Worm (Caenorhabditis elegans) whole organism, L4 larva: ENCODE results near the gene skr-18.

ENCODE experiments used
- F26F4.8 ChIP-seq: fragments of 200-800 bp; sonication (Bioruptor generic); conservative IDR thresholded peaks from 2 replicates; pipeline ENCODE4 v1.3.6; 2022; ENCODE audit warnings: missing genetic modification characterization, missing compliant biosample characterization
- F49E8.2 ChIP-seq: sonication (generic microtip); optimal IDR thresholded peaks from 2 replicates; lab custom pipeline; 2016; ENCODE audit warnings: missing compliant biosample characterization, mild to moderate bottlenecking, missing genetic modification characterization, borderline replicate concordance
- T20F7.1 ChIP-seq: fragments of 200-800 bp; sonication (Bioruptor generic); optimal IDR thresholded peaks from 2 replicates; lab custom pipeline; 2018; ENCODE audit warnings: mild to moderate bottlenecking, missing genetic modification characterization, missing compliant biosample characterization
- Y105C5A.15 ChIP-seq: fragments of 200-800 bp; sonication (Bioruptor generic); IDR thresholded peaks from 2 replicates; pipeline ENCODE4 v1.3.6; 2022; ENCODE audit warnings: missing genetic modification characterization, missing compliant biosample characterization
- Y75B8A.6 ChIP-seq: fragments of 200-800 bp; sonication (Bioruptor generic); IDR thresholded peaks from 2 replicates; pipeline ENCODE4 v1.3.6; 2022; ENCODE audit warnings: missing genetic modification reagents, missing genetic modification characterization, missing compliant biosample characterization
- aha-1 ChIP-seq: fragments of 150-350 bp; peaks from one replicate; lab custom pipeline; 2014; ENCODE audit warnings: missing biosample characterization, missing genetic modification characterization
- aly-2 ChIP-seq: sonication (generic microtip); optimal IDR thresholded peaks from 2 replicates; lab custom pipeline; 2018; ENCODE audit warnings: missing biosample characterization, missing genetic modification characterization
- ama-1 ChIP-seq: fragments of 150-350 bp; optimal IDR thresholded peaks from 2 replicates; lab custom pipeline; 2014; ENCODE audit warnings: inconsistent platforms, mixed read lengths
- ceh-28 ChIP-seq: fragments of 150-350 bp; optimal IDR thresholded peaks from 2 replicates; lab custom pipeline; 2014; ENCODE audit warnings: missing biosample characterization, missing genetic modification reagents, missing genetic modification characterization
- ceh-44 ChIP-seq: fragments of 200-800 bp; sonication (Bioruptor generic); IDR thresholded peaks from 2 replicates; pipeline ENCODE4 v1.3.6; 2022; ENCODE audit warnings: missing genetic modification reagents, missing genetic modification characterization, missing compliant biosample characterization
- ceh-62 ChIP-seq: sonication (generic microtip); optimal IDR thresholded peaks from 2 replicates; lab custom pipeline; 2017; ENCODE audit warnings: missing biosample characterization, missing genetic modification characterization
- ces-1 ChIP-seq: fragments of 150-350 bp; sonication (generic microtip); optimal IDR thresholded peaks from 4 replicates; lab custom pipeline; 2014; ENCODE audit warnings: missing biosample characterization, missing genetic modification reagents, missing genetic modification characterization
- cey-2 ChIP-seq: sonication (generic microtip); optimal IDR thresholded peaks from 3 replicates; lab custom pipeline; 2017; ENCODE audit warnings: missing genetic modification characterization, mild to moderate bottlenecking, missing compliant biosample characterization, antibody characterized with exemption, borderline replicate concordance; ENCODE audit not compliant: insufficient read depth
- daf-16 ChIP-seq, 3 experiments: sonication (generic microtip); optimal IDR thresholded peaks; 2 replicates each; lab custom pipeline; 2016 to 2017; ENCODE audit warnings: missing genetic modification characterization in 3 of 3, missing genetic modification reagents in 3 of 3, mild to moderate bottlenecking in 2 of 3, missing compliant biosample characterization in 2 of 3, missing biosample characterization in 1 of 3, moderate library complexity in 1 of 3
- daf-19 ChIP-seq: fragments of 200-800 bp; sonication (Bioruptor generic); conservative IDR thresholded peaks from 2 replicates; pipeline ENCODE4 v1.3.6; 2022; ENCODE audit warnings: missing genetic modification characterization, missing compliant biosample characterization
- daf-8 ChIP-seq: fragments of 200-800 bp; sonication (Bioruptor generic); IDR thresholded peaks from 2 replicates; pipeline ENCODE4 v1.3.6; 2022; ENCODE audit warnings: missing genetic modification characterization, missing compliant biosample characterization
- dmd-8 ChIP-seq: fragments of 200-800 bp; sonication (Bioruptor generic); IDR thresholded peaks from 2 replicates; pipeline ENCODE4 v1.3.6; 2022; ENCODE audit warnings: missing genetic modification characterization, missing compliant biosample characterization
- dmd-9 ChIP-seq: fragments of 200-800 bp; sonication (Bioruptor generic); IDR thresholded peaks from 2 replicates; pipeline ENCODE4 v1.3.6; 2022; ENCODE audit warnings: missing genetic modification reagents, missing genetic modification characterization, missing compliant biosample characterization
- dpl-1 ChIP-seq: fragments of 150-350 bp; optimal IDR thresholded peaks from 2 replicates; lab custom pipeline; 2014; ENCODE audit warnings: missing biosample characterization, missing genetic modification reagents, missing genetic modification characterization
- egl-43 ChIP-seq: fragments of 200-800 bp; sonication (Bioruptor generic); IDR thresholded peaks from 2 replicates; pipeline ENCODE4 v1.3.6; 2022; ENCODE audit warnings: missing genetic modification reagents, missing genetic modification characterization, missing compliant biosample characterization
- fkh-10 ChIP-seq: fragments of 150-350 bp; optimal IDR thresholded peaks from 2 replicates; lab custom pipeline; 2014; ENCODE audit warnings: missing biosample characterization, missing genetic modification reagents, missing genetic modification characterization
- gei-8 ChIP-seq: fragments of 200-800 bp; sonication (Bioruptor generic); optimal IDR thresholded peaks from 2 replicates; lab custom pipeline; 2018; ENCODE audit warnings: mild to moderate bottlenecking, missing genetic modification characterization, missing compliant biosample characterization
- hlh-11 ChIP-seq: fragments of 200-800 bp; sonication (Bioruptor generic); optimal IDR thresholded peaks from 2 replicates; lab custom pipeline; 2018; ENCODE audit warnings: mild to moderate bottlenecking, missing genetic modification characterization, missing compliant biosample characterization
- hlh-30 ChIP-seq: sonication (generic microtip); optimal IDR thresholded peaks from 2 replicates; lab custom pipeline; 2017; ENCODE audit warnings: antibody characterized with exemption, mild to moderate bottlenecking, missing genetic modification characterization, missing compliant biosample characterization; ENCODE audit not compliant: insufficient read depth
- hmg-1.1 ChIP-seq: fragments of 200-800 bp; sonication (Bioruptor generic); IDR thresholded peaks from 2 replicates; pipeline ENCODE4 v1.3.6; 2022; ENCODE audit warnings: missing genetic modification reagents, missing genetic modification characterization, missing compliant biosample characterization
- lim-7 ChIP-seq: fragments of 200-800 bp; sonication (Bioruptor generic); IDR thresholded peaks from 2 replicates; pipeline ENCODE4 v1.3.6; 2022; ENCODE audit warnings: missing genetic modification characterization, missing compliant biosample characterization
- lin-1 ChIP-seq: fragments of 200-800 bp; sonication (Bioruptor generic); IDR thresholded peaks from 2 replicates; pipeline ENCODE4 v1.3.6; 2022; ENCODE audit warnings: missing genetic modification reagents, missing genetic modification characterization, missing compliant biosample characterization
- lin-13 ChIP-seq: fragments of 150-350 bp; optimal IDR thresholded peaks from 2 replicates; lab custom pipeline; 2014; ENCODE audit warnings: missing biosample characterization, missing genetic modification reagents, missing genetic modification characterization
- lin-15B ChIP-seq: fragments of 150-350 bp; sonication (generic microtip); optimal IDR thresholded peaks from 3 replicates; lab custom pipeline; 2014; ENCODE audit warnings: missing biosample characterization, missing genetic modification characterization
- lin-39 ChIP-seq: fragments of 150-350 bp; optimal IDR thresholded peaks from 2 replicates; lab custom pipeline; 2014; ENCODE audit warnings: missing biosample characterization, missing genetic modification reagents, missing genetic modification characterization
- lir-3 ChIP-seq: sonication (generic microtip); optimal IDR thresholded peaks from 2 replicates; lab custom pipeline; 2016; ENCODE audit warnings: mild to moderate bottlenecking, missing genetic modification characterization, missing compliant biosample characterization
- lsy-2 ChIP-seq, 2 experiments: fragments of 150-350 bp in 1 of 2; sonication (generic microtip) in 1 of 2; optimal IDR thresholded peaks; 2 replicates each; lab custom pipeline; 2014 to 2017; ENCODE audit warnings: missing biosample characterization in 2 of 2, missing genetic modification characterization in 2 of 2
- madf-5 ChIP-seq, 2 experiments: fragments of 200-800 bp; sonication (Bioruptor generic); IDR thresholded peaks; 2 replicates each; pipeline ENCODE4 v1.3.6; 2022; ENCODE audit warnings: missing compliant biosample characterization in 2 of 2, missing genetic modification characterization in 2 of 2
- mes-2 ChIP-seq: sonication (generic microtip); optimal IDR thresholded peaks from 2 replicates; lab custom pipeline; 2016; ENCODE audit warnings: missing genotype, mild to moderate bottlenecking, missing genetic modification characterization, missing compliant biosample characterization; ENCODE audit not compliant: poor library complexity, severe bottlenecking
- mxl-2 ChIP-seq: fragments of 200-800 bp; sonication (Bioruptor generic); conservative IDR thresholded peaks from 2 replicates; pipeline ENCODE4 v1.3.6; 2022; ENCODE audit warnings: missing genetic modification reagents, missing genetic modification characterization, missing compliant biosample characterization
- mxl-3 ChIP-seq: fragments of 200-800 bp; sonication (Bioruptor generic); optimal IDR thresholded peaks from 2 replicates; lab custom pipeline; 2018; ENCODE audit warnings: mild to moderate bottlenecking, missing genetic modification characterization, missing compliant biosample characterization
- nhr-111 ChIP-seq: fragments of 200-800 bp; sonication (Bioruptor generic); optimal IDR thresholded peaks from 2 replicates; lab custom pipeline; 2018; ENCODE audit warnings: mild to moderate bottlenecking, missing genetic modification characterization, missing compliant biosample characterization
- nhr-25 ChIP-seq: sonication (generic microtip); optimal IDR thresholded peaks from 2 replicates; lab custom pipeline; 2017; ENCODE audit warnings: missing genetic modification characterization, mild to moderate bottlenecking, missing compliant biosample characterization, antibody characterized with exemption, moderate library complexity, borderline replicate concordance; ENCODE audit not compliant: insufficient read depth
- nhr-28 ChIP-seq: fragments of 150-350 bp; optimal IDR thresholded peaks from 2 replicates; lab custom pipeline; 2014; ENCODE audit warnings: missing biosample characterization, missing genetic modification characterization
- nhr-41 ChIP-seq: fragments of 200-800 bp; sonication (Bioruptor generic); IDR thresholded peaks from 2 replicates; pipeline ENCODE4 v1.3.6; 2022; ENCODE audit warnings: missing genetic modification reagents, missing genetic modification characterization, missing compliant biosample characterization
- nhr-48 ChIP-seq: sonication (generic microtip); optimal IDR thresholded peaks from 2 replicates; lab custom pipeline; 2016; ENCODE audit warnings: mild to moderate bottlenecking, missing genetic modification characterization, missing compliant biosample characterization
- pqm-1 ChIP-seq: sonication (generic microtip); optimal IDR thresholded peaks from 2 replicates; lab custom pipeline; 2017; ENCODE audit warnings: missing biosample characterization, missing genetic modification characterization
- saeg-2 ChIP-seq: fragments of 200-800 bp; sonication (Bioruptor generic); IDR thresholded peaks from 2 replicates; pipeline ENCODE4 v1.3.6; 2022; ENCODE audit warnings: missing genetic modification reagents, missing genetic modification characterization, missing compliant biosample characterization
- sdz-12 ChIP-seq: fragments of 200-800 bp; sonication (Bioruptor generic); optimal IDR thresholded peaks from 2 replicates; lab custom pipeline; 2018; ENCODE audit warnings: mild to moderate bottlenecking, missing genetic modification characterization, missing compliant biosample characterization
- set-16 ChIP-seq: fragments of 200-800 bp; sonication (Bioruptor generic); IDR thresholded peaks from 2 replicates; pipeline ENCODE4 v1.3.6; 2022; ENCODE audit warnings: missing genetic modification reagents, missing genetic modification characterization, missing compliant biosample characterization
- tra-1 ChIP-seq: fragments of 200-800 bp; sonication (Bioruptor generic); IDR thresholded peaks from 2 replicates; pipeline ENCODE4 v1.3.6; 2022; ENCODE audit warnings: missing genetic modification reagents, missing genetic modification characterization, missing compliant biosample characterization
- unc-62 ChIP-seq, 3 experiments: fragments of 150-350 bp in 1 of 3; sonication (generic microtip); optimal IDR thresholded peaks in 2 of 3; peaks in 1 of 3; 1 replicate in 1 of 3; 2 replicates in 2 of 3; lab custom pipeline; 2014 to 2017; ENCODE audit warnings: missing biosample characterization in 3 of 3, missing genetic modification characterization in 3 of 3, missing genetic modification reagents in 3 of 3, missing genotype in 1 of 3
- zip-11 ChIP-seq: fragments of 200-800 bp; sonication (Bioruptor generic); IDR thresholded peaks from 2 replicates; pipeline ENCODE4 v1.3.6; 2022; ENCODE audit warnings: missing genetic modification characterization, missing compliant biosample characterization
- ztf-7 ChIP-seq: fragments of 150-350 bp; optimal IDR thresholded peaks from 2 replicates; lab custom pipeline; 2014; ENCODE audit warnings: missing biosample characterization, missing genetic modification characterization

Gene skr-18

ce11 chrIV:828427-828826, 33.2 kb upstream of the skr-18 start (continued):
- TF ChIP-seq Y75B8A.6 (GFP tag; lab: Robert Waterston, UW) (no peak), nhr-28 (tag; lab: Kevin White, UChicago) (peak; percentile 15), saeg-2 (GFP tag; lab: Robert Waterston, UW) (no peak), mxl-2 (no peak), dmd-9 (no peak), tra-1 (GFP tag; lab: Robert Waterston, UW) (no peak), ceh-62 (tag; lab: Kevin White, UChicago) (no peak), mxl-3 (GFP tag; lab: Kevin White, UChicago) (no peak), Y105C5A.15 (GFP tag; lab: Robert Waterston, UW) (no peak), lin-1 (GFP tag; lab: Robert Waterston, UW) (no peak), lim-7 (GFP tag; lab: Robert Waterston, UW) (no peak), hlh-30 (tag; lab: Kevin White, UChicago) (peak; percentile 64), mes-2 (tag; lab: Kevin White, UChicago) (no peak), zip-11 (GFP tag; lab: Robert Waterston, UW) (no peak), unc-62 (GFP tag; optimal IDR thresholded peaks at IDR 0.05 in 1 of 2; lab: Kevin White, UChicago) (no peak), unc-62 (tag; optimal IDR thresholded peaks at IDR 0.05; lab: Kevin White, UChicago) (no peak), dpl-1 (GFP tag; lab: Kevin White, UChicago) (peak; percentile 60), daf-16 (GFP tag; optimal IDR thresholded peaks at IDR 0.05; lab: Kevin White, UChicago) (no peak), daf-16 (tag; optimal IDR thresholded peaks at IDR 0.05; lab: Kevin White, UChicago) (no peak), pqm-1 (tag; lab: Kevin White, UChicago) (no peak), gei-8 (GFP tag; lab: Kevin White, UChicago) (no peak), nhr-41 (GFP tag; lab: Robert Waterston, UW) (no peak), ces-1 (GFP tag; lab: Kevin White, UChicago) (no peak), fkh-10 (GFP tag; lab: Kevin White, UChicago) (peak; percentile 42), hmg-1.1 (GFP tag; lab: Robert Waterston, UW) (peak; percentile 63), nhr-25 (tag; lab: Kevin White, UChicago) (no peak), madf-5 (GFP tag; IDR thresholded peaks at IDR 0.05; lab: Robert Waterston, UW) (no peak), T20F7.1 (GFP tag; lab: Kevin White, UChicago) (peak; percentile 24), lir-3 (tag; lab: Kevin White, UChicago) (no peak), nhr-111 (GFP tag; lab: Kevin White, UChicago) (no peak), nhr-48 (tag; lab: Kevin White, UChicago) (no peak), lin-15B (tag; lab: Kevin White, UChicago) (no peak), lin-13 (GFP tag; lab: Kevin White, UChicago) (no peak), dmd-8 (GFP tag; lab: Robert Waterston, UW) (no peak), egl-43 (GFP tag; lab: Robert Waterston, UW) (no peak), daf-8 (no peak), lin-39 (tag; lab: Kevin White, UChicago) (no peak), daf-19 (GFP tag; lab: Robert Waterston, UW) (no peak), aha-1 (tag; lab: Kevin White, UChicago) (peak; percentile 100), lsy-2 (tag; optimal IDR thresholded peaks at IDR 0.05; lab: Kevin White, UChicago) (peak in 1 of 2 experiments; percentile 85), F49E8.2 (tag; lab: Kevin White, UChicago) (no peak), sdz-12 (no peak), cey-2 (tag; lab: Kevin White, UChicago) (no peak), hlh-11 (tag; lab: Kevin White, UChicago) (peak; percentile 20), aly-2 (tag; lab: Kevin White, UChicago) (no peak), ama-1 (lab: Kevin White, UChicago) (peak; percentile 42), F26F4.8 (GFP tag; lab: Robert Waterston, UW) (no peak), ztf-7 (tag; lab: Kevin White, UChicago) (no peak), ceh-28 (tag; lab: Kevin White, UChicago) (no peak), ceh-44 (GFP tag; lab: Robert Waterston, UW) (no peak), set-16 (GFP tag; lab: Robert Waterston, UW) (no peak)
